Fruit fly (Drosophila melanogaster): Measurements from ENCODE around the gene CG14891.

dm6 chr3R:16526256-16526655, 45.1 kb upstream of the CG14891 start:
- TF ChIP-seq Dfd (GFP tag; optimal IDR thresholded peaks at IDR 0.05), result no peak
- TF ChIP-seq Dad (GFP tag; optimal IDR thresholded peaks at IDR 0.05), result no peak
- no peak for TF ChIP-seq CG4360 (GFP tag; IDR thresholded peaks at IDR 0.05)
- no peak for TF ChIP-seq CG1792 (GFP tag; optimal IDR thresholded peaks at IDR 0.05)
- TF ChIP-seq Doc2 (GFP tag; IDR thresholded peaks at IDR 0.05), result no peak
- no peak for TF ChIP-seq HLH54F (GFP tag; optimal IDR thresholded peaks at IDR 0.05)
- TF ChIP-seq CG10147 (GFP tag; optimal IDR thresholded peaks at IDR 0.05), result no peak
- 0 out of 3 replicates have a peak, but pooled peaks have one; percentile 12 for TF ChIP-seq CG6791 (GFP tag; IDR thresholded peaks at IDR 0.05; ENCODE audit: partially characterized antibody)
- no peak for TF ChIP-seq cato (GFP tag; optimal IDR thresholded peaks at IDR 0.05; ENCODE audit: borderline replicate concordance)
- no peak for TF ChIP-seq CG2712 (tag; optimal IDR thresholded peaks at IDR 0.05)
- TF ChIP-seq Sox100B (GFP tag; optimal IDR thresholded peaks at IDR 0.05), result no peak
- no peak for TF ChIP-seq CG4617 (GFP tag; optimal IDR thresholded peaks at IDR 0.05; ENCODE audit: borderline replicate concordance)

Data from whole organism, embryonic.